Fruit fly (Drosophila melanogaster): ENCODE results near the gene CG31076.

DNA sequence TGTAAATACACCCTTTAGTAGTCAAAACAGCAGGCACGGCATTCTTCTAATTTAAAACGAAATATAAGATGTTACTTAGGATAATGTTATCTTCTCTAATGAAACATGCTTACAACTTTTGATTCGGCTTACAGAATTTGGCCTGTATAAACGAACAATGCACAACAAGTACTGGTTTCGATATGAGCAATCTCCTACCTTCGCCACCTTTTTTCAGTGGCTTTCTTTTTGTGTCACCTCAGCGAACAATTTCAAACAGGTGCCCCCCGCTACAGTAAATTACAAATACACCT is 21.4 kb downstream of the CG31076 start:
- no peak for TF ChIP-seq gl (tag; optimal IDR thresholded peaks at IDR 0.05)
- TF ChIP-seq Snoo (tag; optimal IDR thresholded peaks at IDR 0.05) = no peak
- TF ChIP-seq CG32121 (GFP tag; IDR thresholded peaks at IDR 0.05) = no peak
- no peak for TF ChIP-seq EcR (GFP tag; optimal IDR thresholded peaks at IDR 0.05)
- no peak for TF ChIP-seq CG15710 (tag; optimal IDR thresholded peaks at IDR 0.05)
- TF ChIP-seq CG10348 (GFP tag; IDR thresholded peaks at IDR 0.05) = no peak
- no peak for TF ChIP-seq fd96Ca (GFP tag; IDR thresholded peaks at IDR 0.05)
- TF ChIP-seq CG8159 (tag; optimal IDR thresholded peaks at IDR 0.05) = no peak
- TF ChIP-seq CG9948 (tag; optimal IDR thresholded peaks at IDR 0.05) = no peak
